Fruit fly (Drosophila melanogaster) whole organism, embryonic: Measurements from ENCODE around the gene CG32225.

Experiments
- ATbp ChIP-seq: fragments of 200-800 bp; sonication (Bioruptor generic); optimal IDR thresholded peaks from 2 replicates; lab custom pipeline; 2017; ENCODE audit warnings: missing biosample characterization, mild to moderate bottlenecking, missing genetic modification characterization, missing genetic modification reagents
- BEAF-32 ChIP-seq: fragments of 200-800 bp; sonication (Bioruptor generic); optimal IDR thresholded peaks from 3 replicates; lab custom pipeline; 2017; ENCODE audit warnings: missing biosample characterization, missing genetic modification characterization, mild to moderate bottlenecking, moderate library complexity, missing genetic modification reagents
- Bgb ChIP-seq: fragments of 200-800 bp; sonication (Bioruptor generic); IDR thresholded peaks from 2 replicates; pipeline ENCODE4 v1.3.6; 2022; ENCODE audit warnings: missing biosample characterization, missing genetic modification characterization; ENCODE audit not compliant: partially characterized antibody
- CG10543 ChIP-seq: fragments of 200-800 bp; sonication (Bioruptor generic); optimal IDR thresholded peaks from 3 replicates; lab custom pipeline; 2017; ENCODE audit warnings: missing biosample characterization, mild to moderate bottlenecking, missing genetic modification characterization, moderate library complexity
- CG10565 ChIP-seq: fragments of 200-800 bp; sonication (Bioruptor generic); optimal IDR thresholded peaks from 3 replicates; lab custom pipeline; 2016; ENCODE audit warnings: missing biosample characterization, mild to moderate bottlenecking, missing genetic modification characterization
- CG12659 ChIP-seq: fragments of 200-800 bp; sonication (Bioruptor generic); optimal IDR thresholded peaks from 3 replicates; lab custom pipeline; 2017; ENCODE audit warnings: mild to moderate bottlenecking, missing biosample characterization, missing genetic modification reagents, missing genetic modification characterization
- CG12942 ChIP-seq: fragments of 200-800 bp; sonication (Bioruptor generic); optimal IDR thresholded peaks from 3 replicates; lab custom pipeline; 2016; ENCODE audit warnings: missing biosample characterization, missing genetic modification characterization
- CG15514 ChIP-seq: fragments of 200-800 bp; sonication (Bioruptor generic); optimal IDR thresholded peaks from 3 replicates; lab custom pipeline; 2017; ENCODE audit warnings: missing biosample characterization, missing genetic modification characterization, mild to moderate bottlenecking, moderate library complexity, missing genetic modification reagents
- CG17385 ChIP-seq: fragments of 200-800 bp; sonication (Bioruptor generic); optimal IDR thresholded peaks from 3 replicates; lab custom pipeline; 2018; ENCODE audit warnings: missing biosample characterization, mild to moderate bottlenecking, missing genetic modification characterization
- CG1832 ChIP-seq: fragments of 200-800 bp; sonication (Bioruptor generic); optimal IDR thresholded peaks from 2 replicates; lab custom pipeline; 2017; ENCODE audit warnings: missing biosample characterization, mild to moderate bottlenecking, missing genetic modification characterization, inconsistent platforms
- CG2116 ChIP-seq: fragments of 200-800 bp; sonication (Bioruptor generic); optimal IDR thresholded peaks from 3 replicates; lab custom pipeline; 2018; ENCODE audit warnings: missing biosample characterization, mild to moderate bottlenecking, missing genetic modification characterization
- CG2199 ChIP-seq: fragments of 200-800 bp; sonication (Bioruptor generic); IDR thresholded peaks from 3 replicates; pipeline ENCODE4 v1.3.6; 2022; ENCODE audit warnings: missing biosample characterization, missing genetic modification characterization
- CG30403 ChIP-seq: fragments of 200-800 bp; sonication (Bioruptor generic); optimal IDR thresholded peaks from 3 replicates; lab custom pipeline; 2016; ENCODE audit warnings: missing biosample characterization, missing genetic modification characterization
- CG32772 ChIP-seq: fragments of 200-800 bp; sonication (Bioruptor generic); IDR thresholded peaks from 2 replicates; pipeline ENCODE4 v1.3.6; 2022; ENCODE audit warnings: missing biosample characterization, missing genetic modification characterization
- CG4617 ChIP-seq: fragments of 200-800 bp; sonication (Bioruptor generic); optimal IDR thresholded peaks from 3 replicates; lab custom pipeline; 2016; ENCODE audit warnings: missing biosample characterization, missing genetic modification characterization, borderline replicate concordance
- CG7271 ChIP-seq: fragments of 200-800 bp; sonication (Bioruptor generic); optimal IDR thresholded peaks from 2 replicates; lab custom pipeline; 2018; ENCODE audit warnings: missing biosample characterization, mild to moderate bottlenecking, missing genetic modification characterization, moderate library complexity
- CG7839 ChIP-seq: fragments of 200-800 bp; sonication (Bioruptor generic); optimal IDR thresholded peaks from 3 replicates; lab custom pipeline; 2018; ENCODE audit warnings: missing biosample characterization, mild to moderate bottlenecking, missing genetic modification characterization, moderate library complexity
- CG7928 ChIP-seq: fragments of 200-800 bp; sonication (Bioruptor generic); optimal IDR thresholded peaks from 2 replicates; lab custom pipeline; 2017; ENCODE audit warnings: missing biosample characterization, mild to moderate bottlenecking, missing genetic modification characterization
- CG7987 ChIP-seq: fragments of 200-800 bp; sonication (Bioruptor generic); optimal IDR thresholded peaks from 2 replicates; lab custom pipeline; 2018; ENCODE audit warnings: missing biosample characterization, mild to moderate bottlenecking, missing genetic modification characterization, moderate library complexity
- CG8290 ChIP-seq, 3 experiments: fragments of 200-800 bp; sonication (Bioruptor generic); optimal IDR thresholded peaks; 2 replicates each; lab custom pipeline; 2016 to 2019; ENCODE audit warnings: missing biosample characterization in 3 of 3, missing genetic modification characterization in 3 of 3, mild to moderate bottlenecking in 2 of 3, moderate library complexity in 1 of 3
- CG9437 ChIP-seq: fragments of 200-800 bp; sonication (Bioruptor generic); optimal IDR thresholded peaks from 2 replicates; lab custom pipeline; 2018; ENCODE audit warnings: missing biosample characterization, mild to moderate bottlenecking, missing genetic modification characterization
- Doc3 ChIP-seq: fragments of 200-800 bp; sonication (Bioruptor generic); IDR thresholded peaks from 3 replicates; pipeline ENCODE4 v1.3.6; 2022; ENCODE audit warnings: missing biosample characterization, missing genetic modification characterization; ENCODE audit not compliant: partially characterized antibody
- Dp ChIP-seq: fragments of 200-800 bp; sonication (Bioruptor generic); optimal IDR thresholded peaks from 2 replicates; lab custom pipeline; 2018; ENCODE audit warnings: missing biosample characterization, mild to moderate bottlenecking, missing genetic modification characterization, moderate library complexity
- Dref ChIP-seq: fragments of 200-800 bp; sonication (Bioruptor generic); IDR thresholded peaks from 2 replicates; pipeline ENCODE4 v1.3.6; 2022; ENCODE audit warnings: missing biosample characterization, missing genetic modification characterization
- Ets97D ChIP-seq: fragments of 200-800 bp; sonication (Bioruptor generic); optimal IDR thresholded peaks from 3 replicates; lab custom pipeline; 2016; ENCODE audit warnings: missing biosample characterization, missing genetic modification characterization
- HLH54F ChIP-seq: fragments of 200-800 bp; sonication (Bioruptor generic); optimal IDR thresholded peaks from 3 replicates; lab custom pipeline; 2016; ENCODE audit warnings: missing biosample characterization, missing genetic modification characterization
- Hr39 ChIP-seq: fragments of >200 bp; optimal IDR thresholded peaks from 2 replicates; lab custom pipeline; 2017
- MTF-1 ChIP-seq: fragments of 200-800 bp; sonication (Bioruptor generic); optimal IDR thresholded peaks from 2 replicates; lab custom pipeline; 2018; ENCODE audit warnings: missing biosample characterization, mild to moderate bottlenecking, missing genetic modification characterization, borderline replicate concordance
- Myb ChIP-seq: fragments of 200-800 bp; sonication (Bioruptor generic); optimal IDR thresholded peaks from 2 replicates; lab custom pipeline; 2016; ENCODE audit warnings: missing biosample characterization, missing genetic modification characterization
- Optix ChIP-seq: fragments of 200-800 bp; sonication (Bioruptor generic); IDR thresholded peaks from 3 replicates; pipeline ENCODE4 v1.3.6; 2022; ENCODE audit warnings: missing biosample characterization, missing genetic modification characterization
- Rx ChIP-seq: fragments of 200-800 bp; sonication (Bioruptor generic); IDR thresholded peaks from 2 replicates; pipeline ENCODE4 v1.3.6; 2022; ENCODE audit warnings: missing biosample characterization, missing genetic modification characterization
- bbx ChIP-seq: fragments of 200-800 bp; sonication (Bioruptor generic); IDR thresholded peaks from 2 replicates; pipeline ENCODE4 v1.3.6; 2022; ENCODE audit warnings: missing biosample characterization, missing genetic modification characterization; ENCODE audit not compliant: partially characterized antibody
- chif ChIP-seq, 2 experiments: fragments of 200-800 bp; sonication (Bioruptor generic); optimal IDR thresholded peaks; 3 replicates each; lab custom pipeline; 2016; ENCODE audit warnings: missing biosample characterization in 2 of 2, missing genetic modification characterization in 2 of 2
- chinmo ChIP-seq: fragments of 200-800 bp; sonication (Bioruptor generic); IDR thresholded peaks from 4 replicates; pipeline ENCODE4 v1.3.6; 2022; ENCODE audit warnings: missing biosample characterization, missing genetic modification characterization; ENCODE audit not compliant: partially characterized antibody
- dati ChIP-seq: fragments of 200-800 bp; sonication (Bioruptor generic); IDR thresholded peaks from 2 replicates; pipeline ENCODE4 v1.3.6; 2022; ENCODE audit warnings: missing biosample characterization, missing genetic modification characterization
- dmrt11E ChIP-seq: fragments of 200-800 bp; sonication (Bioruptor generic); optimal IDR thresholded peaks from 3 replicates; lab custom pipeline; 2018; ENCODE audit warnings: missing biosample characterization, mild to moderate bottlenecking, missing genetic modification characterization, moderate library complexity
- ems ChIP-seq: fragments of 200-800 bp; sonication (Bioruptor generic); optimal IDR thresholded peaks from 3 replicates; lab custom pipeline; 2016; ENCODE audit warnings: missing biosample characterization, missing genetic modification characterization
- gt ChIP-seq: fragments of 200-800 bp; sonication (Bioruptor generic); IDR thresholded peaks from 2 replicates; pipeline ENCODE4 v1.3.6; 2022; ENCODE audit warnings: missing biosample characterization, missing genetic modification characterization
- knrl ChIP-seq: fragments of 200-800 bp; sonication (Bioruptor generic); IDR thresholded peaks from 3 replicates; pipeline ENCODE4 v1.3.6; 2022; ENCODE audit warnings: missing biosample characterization, missing genetic modification characterization; ENCODE audit not compliant: partially characterized antibody
- mam ChIP-seq: fragments of 200-800 bp; sonication (Bioruptor generic); optimal IDR thresholded peaks from 3 replicates; lab custom pipeline; 2016; ENCODE audit warnings: missing biosample characterization, missing genetic modification characterization
- peb ChIP-seq: fragments of 200-800 bp; sonication (Bioruptor generic); IDR thresholded peaks from 2 replicates; pipeline ENCODE4 v1.3.6; 2022; ENCODE audit warnings: missing biosample characterization, missing genetic modification characterization
- pfk ChIP-seq: fragments of 200-800 bp; sonication (Bioruptor generic); optimal IDR thresholded peaks from 2 replicates; lab custom pipeline; 2018; ENCODE audit warnings: missing biosample characterization, mild to moderate bottlenecking, missing genetic modification characterization, moderate library complexity
- pita ChIP-seq: fragments of 200-800 bp; sonication (Bioruptor generic); optimal IDR thresholded peaks from 2 replicates; lab custom pipeline; 2017; ENCODE audit warnings: missing biosample characterization, mild to moderate bottlenecking, missing genetic modification characterization
- sens ChIP-seq: fragments of 200-800 bp; sonication (Bioruptor generic); peaks from one replicate; lab custom pipeline; 2016; ENCODE audit warnings: missing biosample characterization, missing genetic modification characterization
- twi ChIP-seq: fragments of 200-800 bp; optimal IDR thresholded peaks from 2 replicates; lab custom pipeline; 2019; ENCODE audit warnings: missing biosample characterization, mild to moderate bottlenecking, missing genetic modification characterization, moderate library complexity
- unpg ChIP-seq: fragments of 200-800 bp; sonication (Bioruptor generic); optimal IDR thresholded peaks from 3 replicates; lab custom pipeline; 2018; ENCODE audit warnings: missing biosample characterization, mild to moderate bottlenecking, missing genetic modification characterization, moderate library complexity
- yki ChIP-seq: fragments of >200 bp; optimal IDR thresholded peaks from 3 replicates; lab custom pipeline; 2018
- zen2 ChIP-seq: fragments of 200-800 bp; sonication (Bioruptor generic); IDR thresholded peaks from 3 replicates; pipeline ENCODE4 v1.3.6; 2022; ENCODE audit warnings: missing biosample characterization, missing genetic modification characterization; ENCODE audit not compliant: partially characterized antibody

The CG32225 gene

dm6 chr3L:20299110-20299509 lies 7.0 kb downstream of the CG32225 start, which contains the start of gene SCCRO4:
Gene SCCRO4 (plus strand): TSS chr3L:20299410.
- no peak for TF ChIP-seq CG7839 (tag; lab: Kevin White, UChicago)
- no peak for TF ChIP-seq ATbp (GFP tag; lab: Kevin White, UChicago)
- no peak for TF ChIP-seq CG7271 (tag; lab: Kevin White, UChicago)
- TF ChIP-seq CG32772 (GFP tag; lab: Robert Waterston, UW): no peak
- TF ChIP-seq CG12942 (GFP tag; lab: Kevin White, UChicago): no peak
- no peak for TF ChIP-seq ems (GFP tag; lab: Kevin White, UChicago)
- TF ChIP-seq Optix: no peak

dm6 chr3L:20296797-20297196 lies 9.3 kb downstream of the CG32225 start, which contains the start of gene FRG1:
Gene FRG1 (minus strand): TSS chr3L:20296971.
- TF ChIP-seq gt (GFP tag; lab: Robert Waterston, UW) (no peak), BEAF-32 (GFP tag; lab: Kevin White, UChicago) (peak; percentile 78), Hr39 (lab: Kevin White, UChicago) (no peak), CG15514 (GFP tag; lab: Kevin White, UChicago) (peak; percentile 31), CG10543 (no peak), Bgb (GFP tag; lab: Robert Waterston, UW) (peak; percentile 85), CG2199 (GFP tag; lab: Robert Waterston, UW) (no peak), dmrt11E (tag; lab: Kevin White, UChicago) (no peak), CG9437 (no peak), Rx (GFP tag; lab: Robert Waterston, UW) (no peak), dati (GFP tag; lab: Robert Waterston, UW) (no peak), knrl (peak; percentile 64; the same call in 2 of the 3 replicates), mam (GFP tag; lab: Kevin White, UChicago) (no peak), pfk (GFP tag; lab: Kevin White, UChicago) (no peak), CG17385 (GFP tag; lab: Kevin White, UChicago) (no peak), CG2116 (GFP tag; lab: Kevin White, UChicago) (peak; percentile 60), peb (GFP tag; lab: Robert Waterston, UW) (no peak), sens (GFP tag; lab: Kevin White, UChicago) (peak; percentile 48), CG32772 (GFP tag; lab: Robert Waterston, UW) (no peak), zen2 (GFP tag; lab: Robert Waterston, UW) (peak; percentile 47; the same call in 2 of the 3 replicates), CG12659 (GFP tag; lab: Kevin White, UChicago) (peak; percentile 31), bbx (GFP tag; lab: Robert Waterston, UW) (peak; percentile 85), CG4617 (GFP tag; lab: Kevin White, UChicago) (peak; percentile 64), chinmo (0 out of 4 replicates have a peak, but pooled peaks have one; percentile 69), CG30403 (no peak), chif (GFP tag; optimal IDR thresholded peaks at IDR 0.05; lab: Kevin White, UChicago) (no peak), yki (lab: Kevin White, UChicago) (no peak), pita (GFP tag; lab: Kevin White, UChicago) (peak; percentile 36), Dp (GFP tag; lab: Kevin White, UChicago) (peak; percentile 58), Dref (GFP tag; lab: Robert Waterston, UW) (peak; percentile 81), Ets97D (GFP tag; lab: Kevin White, UChicago) (no peak), Doc3 (GFP tag; lab: Robert Waterston, UW) (peak; percentile 59; the same call in 2 of the 3 replicates), CG7928 (GFP tag; lab: Kevin White, UChicago) (no peak), CG7987 (GFP tag; lab: Kevin White, UChicago) (no peak), CG10565 (GFP tag; lab: Kevin White, UChicago) (no peak), Myb (GFP tag; lab: Kevin White, UChicago) (peak; percentile 7), twi (no peak), MTF-1 (no peak), CG1832 (GFP tag; lab: Kevin White, UChicago) (no peak), CG8290 (GFP tag; optimal IDR thresholded peaks at IDR 0.05; lab: Kevin White, UChicago) (no peak), CG8290 (tag; optimal IDR thresholded peaks at IDR 0.05; lab: Kevin White, UChicago) (peak in 1 of 2 experiments; percentile 41), HLH54F (GFP tag; lab: Kevin White, UChicago) (no peak), unpg (no peak)
